Fruit fly (Drosophila melanogaster): ENCODE data around the gene CG32219.

CG32219 gene

dm6 chr3L:19968725-19969598 is 18.0 kb upstream of the CG32219 start:
- TF ChIP-seq row (GFP tag; IDR thresholded peaks at IDR 0.05) (peak; percentile 31; the same call in 1 of the 3 replicates), CG9437 (GFP tag; optimal IDR thresholded peaks at IDR 0.05) (no peak), fd96Cb (tag; optimal IDR thresholded peaks at IDR 0.05) (peak; percentile 2), abd-A (tag; optimal IDR thresholded peaks at IDR 0.05) (peak; percentile 81), Hr51 (GFP tag; optimal IDR thresholded peaks at IDR 0.05) (peak in 1 of 2 experiments; percentile 59), Max (GFP tag; optimal IDR thresholded peaks at IDR 0.05) (no peak), CG9727 (GFP tag; optimal IDR thresholded peaks at IDR 0.05) (peak; percentile 19), Hand (GFP tag; optimal IDR thresholded peaks at IDR 0.05) (peak; percentile 15), dmrt99B (tag; optimal IDR thresholded peaks at IDR 0.05) (peak; percentile 38), ERR (GFP tag; optimal IDR thresholded peaks at IDR 0.05) (no peak), CoRest (tag; optimal IDR thresholded peaks at IDR 0.05) (peak; percentile 28), peb (GFP tag; IDR thresholded peaks at IDR 0.05) (no peak), Asciz (GFP tag; optimal IDR thresholded peaks at IDR 0.05) (no peak), CG10209 (GFP tag; optimal IDR thresholded peaks at IDR 0.05) (no peak), lab (GFP tag; optimal IDR thresholded peaks at IDR 0.05) (peak; percentile 46), sens (GFP tag) (peak; percentile 52), Ets65A (GFP tag) (peak; percentile 88), CG2120 (GFP tag; optimal IDR thresholded peaks at IDR 0.05) (peak; percentile 16), CG14667 (GFP tag; IDR thresholded peaks at IDR 0.05) (no peak), nmo (GFP tag; optimal IDR thresholded peaks at IDR 0.05) (peak; percentile 21), BtbVII (GFP tag; optimal IDR thresholded peaks at IDR 0.05) (peak; percentile 12), klu (GFP tag; IDR thresholded peaks at IDR 0.05) (no peak), chinmo (GFP tag; IDR thresholded peaks at IDR 0.05; ENCODE audit: partially characterized antibody) (no peak), CG16863 (GFP tag; optimal IDR thresholded peaks at IDR 0.05) (no peak), CG18599 (GFP tag; optimal IDR thresholded peaks at IDR 0.05) (peak; percentile 67), Side (GFP tag; optimal IDR thresholded peaks at IDR 0.05) (no peak), Hmr (GFP tag; optimal IDR thresholded peaks at IDR 0.05) (peak; percentile 61), CG30403 (GFP tag; optimal IDR thresholded peaks at IDR 0.05) (peak; percentile 3), CG13424 (tag; optimal IDR thresholded peaks at IDR 0.05) (peak; percentile 31), CG3281 (GFP tag; optimal IDR thresholded peaks at IDR 0.05) (peak; percentile 31), Meics (GFP tag; optimal IDR thresholded peaks at IDR 0.05) (peak; percentile 42), Oli (tag; optimal IDR thresholded peaks at IDR 0.05) (peak; percentile 28), CG13894 (tag; optimal IDR thresholded peaks at IDR 0.05) (peak; percentile 64), pita (GFP tag; optimal IDR thresholded peaks at IDR 0.05) (no peak), Hey (tag; optimal IDR thresholded peaks at IDR 0.05) (peak; percentile 80), Optix (GFP tag; IDR thresholded peaks at IDR 0.05) (0 out of 3 replicates have a peak, but pooled peaks have one; percentile 9), CG11504 (tag; optimal IDR thresholded peaks at IDR 0.05) (peak; percentile 54), fd102C (GFP tag; optimal IDR thresholded peaks at IDR 0.05) (no peak), eve (GFP tag; optimal IDR thresholded peaks at IDR 0.05) (no peak), dysf (GFP tag; IDR thresholded peaks at IDR 0.05) (0 out of 3 replicates have a peak, but pooled peaks have one; percentile 8), CG10147 (GFP tag; optimal IDR thresholded peaks at IDR 0.05) (peak; percentile 53), ranshi (GFP tag; IDR thresholded peaks at IDR 0.05) (no peak)

Measured in whole organism, embryonic.